Fruit fly (Drosophila melanogaster): ENCODE data around the gene chinmo.

dm6 chr2L:1728620-1728944 is 77.5 kb downstream of the chinmo start, which contains the start of gene Rrp40:
- TF ChIP-seq Oli (tag; optimal IDR thresholded peaks at IDR 0.05) (peak; percentile 13), gce (GFP tag; IDR thresholded peaks at IDR 0.05) (no peak), hbn (GFP tag; IDR thresholded peaks at IDR 0.05; ENCODE audit: partially characterized antibody) (no peak), Dek (tag; optimal IDR thresholded peaks at IDR 0.05) (no peak), pzg (GFP tag; optimal IDR thresholded peaks at IDR 0.05) (peak; percentile 60), mam (GFP tag; optimal IDR thresholded peaks at IDR 0.05) (no peak), slbo (GFP tag; IDR thresholded peaks at IDR 0.05) (peak; percentile 17; the same call in 1 of the 2 replicates)
